Fruit fly (Drosophila melanogaster) whole organism, embryonic: Measurements from ENCODE around the gene CG1317.

Experiments
- Abd-B ChIP-seq: fragments of 200-800 bp; sonication (Bioruptor generic); optimal IDR thresholded peaks from 2 replicates; lab custom pipeline; 2018; ENCODE audit warnings: missing biosample characterization, mild to moderate bottlenecking, missing genetic modification characterization, moderate library complexity
- Atf6 ChIP-seq: fragments of 200-800 bp; sonication (Bioruptor generic); IDR thresholded peaks from 2 replicates; pipeline ENCODE4 v1.3.6; 2022; ENCODE audit warnings: missing biosample characterization, missing genetic modification characterization
- CG10979 ChIP-seq: fragments of 200-800 bp; sonication (Bioruptor generic); optimal IDR thresholded peaks from 2 replicates; lab custom pipeline; 2018; ENCODE audit warnings: missing biosample characterization, mild to moderate bottlenecking, missing genetic modification characterization, moderate library complexity
- CG11398 ChIP-seq: fragments of 200-800 bp; sonication (Bioruptor generic); optimal IDR thresholded peaks from 2 replicates; lab custom pipeline; 2016; ENCODE audit warnings: missing biosample characterization, missing genetic modification characterization
- CG11456 ChIP-seq: fragments of 200-800 bp; sonication (Bioruptor generic); IDR thresholded peaks from 3 replicates; pipeline ENCODE4 v1.3.6; 2022; ENCODE audit warnings: missing biosample characterization, missing genetic modification characterization
- CG11723 ChIP-seq: fragments of 200-800 bp; sonication (Bioruptor generic); optimal IDR thresholded peaks from 2 replicates; lab custom pipeline; 2017; ENCODE audit warnings: missing biosample characterization, mild to moderate bottlenecking, missing genetic modification characterization
- CG12299 ChIP-seq: fragments of 200-800 bp; sonication (Bioruptor generic); optimal IDR thresholded peaks from 2 replicates; lab custom pipeline; 2018; ENCODE audit warnings: missing biosample characterization, mild to moderate bottlenecking, missing genetic modification characterization
- CG13287 ChIP-seq: fragments of 200-800 bp; sonication (Bioruptor generic); IDR thresholded peaks from 2 replicates; pipeline ENCODE4 v1.3.6; 2022; ENCODE audit warnings: missing biosample characterization, missing genetic modification characterization; ENCODE audit not compliant: partially characterized antibody
- CG13424 ChIP-seq: fragments of 200-800 bp; sonication (Bioruptor generic); optimal IDR thresholded peaks from 2 replicates; lab custom pipeline; 2019; ENCODE audit warnings: missing biosample characterization, mild to moderate bottlenecking, missing genetic modification characterization, moderate library complexity
- CG13894 ChIP-seq: fragments of 200-800 bp; sonication (Bioruptor generic); optimal IDR thresholded peaks from 3 replicates; lab custom pipeline; 2018; ENCODE audit warnings: missing biosample characterization, mild to moderate bottlenecking, missing genetic modification characterization, moderate library complexity
- CG14860 ChIP-seq: fragments of 200-800 bp; sonication (Bioruptor generic); IDR thresholded peaks from 3 replicates; pipeline ENCODE4 v1.3.6; 2022; ENCODE audit warnings: missing biosample characterization, missing genetic modification characterization; ENCODE audit not compliant: partially characterized antibody
- CG14965 ChIP-seq: fragments of 200-800 bp; sonication (Bioruptor generic); optimal IDR thresholded peaks from 2 replicates; lab custom pipeline; 2016; ENCODE audit warnings: missing biosample characterization, missing genetic modification characterization, borderline replicate concordance
- CG16779 ChIP-seq: fragments of 200-800 bp; sonication (Bioruptor generic); IDR thresholded peaks from 2 replicates; pipeline ENCODE4 v1.3.6; 2022; ENCODE audit warnings: missing biosample characterization, missing genetic modification characterization
- CG17186 ChIP-seq: fragments of 200-800 bp; sonication (Bioruptor generic); optimal IDR thresholded peaks from 3 replicates; lab custom pipeline; 2017; ENCODE audit warnings: missing biosample characterization, missing genetic modification reagents, missing genetic modification characterization
- CG17385 ChIP-seq: fragments of 200-800 bp; sonication (Bioruptor generic); optimal IDR thresholded peaks from 3 replicates; lab custom pipeline; 2018; ENCODE audit warnings: missing biosample characterization, mild to moderate bottlenecking, missing genetic modification characterization
- CG2129 ChIP-seq: fragments of 200-800 bp; sonication (Bioruptor generic); IDR thresholded peaks from 2 replicates; pipeline ENCODE4 v1.3.6; 2022; ENCODE audit warnings: missing biosample characterization, missing genetic modification characterization; ENCODE audit not compliant: partially characterized antibody
- CG30403 ChIP-seq: fragments of 200-800 bp; sonication (Bioruptor generic); optimal IDR thresholded peaks from 3 replicates; lab custom pipeline; 2016; ENCODE audit warnings: missing biosample characterization, missing genetic modification characterization
- CG30431 ChIP-seq: fragments of 200-800 bp; sonication (Bioruptor generic); optimal IDR thresholded peaks from 2 replicates; lab custom pipeline; 2017; ENCODE audit warnings: missing biosample characterization, missing genetic modification characterization
- CG31388 ChIP-seq: fragments of 200-800 bp; sonication (Bioruptor generic); optimal IDR thresholded peaks from 2 replicates; lab custom pipeline; 2016; ENCODE audit warnings: missing biosample characterization, missing genetic modification characterization
- CG34422 ChIP-seq: fragments of 200-800 bp; sonication (Bioruptor generic); IDR thresholded peaks from 3 replicates; pipeline ENCODE4 v1.3.6; 2022; ENCODE audit warnings: missing biosample characterization, missing genetic modification characterization
- CG42726 ChIP-seq: fragments of 200-800 bp; sonication (Bioruptor generic); IDR thresholded peaks from 2 replicates; pipeline ENCODE4 v1.3.6; 2022; ENCODE audit warnings: missing biosample characterization, missing genetic modification characterization; ENCODE audit not compliant: partially characterized antibody
- CG4360 ChIP-seq: fragments of 200-800 bp; sonication (Bioruptor generic); IDR thresholded peaks from 2 replicates; pipeline ENCODE4 v1.3.6; 2022; ENCODE audit warnings: missing biosample characterization, missing genetic modification characterization
- CG6765 ChIP-seq: fragments of 200-800 bp; sonication (Bioruptor generic); optimal IDR thresholded peaks from 3 replicates; lab custom pipeline; 2017; ENCODE audit warnings: missing biosample characterization, mild to moderate bottlenecking, missing genetic modification characterization
- CG7928 ChIP-seq: fragments of 200-800 bp; sonication (Bioruptor generic); optimal IDR thresholded peaks from 2 replicates; lab custom pipeline; 2017; ENCODE audit warnings: missing biosample characterization, mild to moderate bottlenecking, missing genetic modification characterization
- CG9727 ChIP-seq: fragments of 200-800 bp; sonication (Bioruptor generic); optimal IDR thresholded peaks from 3 replicates; lab custom pipeline; 2017; ENCODE audit warnings: missing biosample characterization, mild to moderate bottlenecking, missing genetic modification characterization
- CG9797 ChIP-seq: fragments of 200-800 bp; sonication (Bioruptor generic); optimal IDR thresholded peaks from 3 replicates; lab custom pipeline; 2018; ENCODE audit warnings: missing biosample characterization, mild to moderate bottlenecking, missing genetic modification characterization
- CG9932 ChIP-seq: fragments of 200-800 bp; sonication (Bioruptor generic); IDR thresholded peaks from 2 replicates; pipeline ENCODE4 v1.3.6; 2022; ENCODE audit warnings: missing biosample characterization, missing genetic modification characterization
- ERR ChIP-seq: fragments of 200-800 bp; sonication (Bioruptor generic); optimal IDR thresholded peaks from 2 replicates; lab custom pipeline; 2016; ENCODE audit warnings: missing biosample characterization, missing genetic modification characterization
- Ets65A ChIP-seq: fragments of 200-800 bp; sonication (Bioruptor generic); peaks from one replicate; lab custom pipeline; 2016; ENCODE audit warnings: missing biosample characterization, missing genetic modification characterization
- Jarid2 ChIP-seq: fragments of 200-800 bp; sonication (Bioruptor generic); optimal IDR thresholded peaks from 3 replicates; lab custom pipeline; 2017; ENCODE audit warnings: mild to moderate bottlenecking, missing biosample characterization, missing genetic modification reagents, missing genetic modification characterization
- MBD-R2 ChIP-seq: fragments of 200-800 bp; sonication (Bioruptor generic); IDR thresholded peaks from 2 replicates; pipeline ENCODE4 v1.3.6; 2022; ENCODE audit warnings: missing biosample characterization, missing genetic modification characterization
- Max ChIP-seq: fragments of 200-800 bp; sonication (Bioruptor generic); optimal IDR thresholded peaks from 2 replicates; lab custom pipeline; 2016; ENCODE audit warnings: missing biosample characterization, mild to moderate bottlenecking, missing genetic modification characterization
- Med ChIP-seq: fragments of 200-800 bp; sonication (Bioruptor generic); peaks from one replicate; lab custom pipeline; 2016; ENCODE audit warnings: missing biosample characterization, missing genetic modification characterization, mild to moderate bottlenecking, inconsistent platforms, moderate library complexity
- NC2β ChIP-seq: fragments of 200-800 bp; sonication (Bioruptor generic); optimal IDR thresholded peaks from 2 replicates; lab custom pipeline; 2016; ENCODE audit warnings: missing biosample characterization, missing genetic modification characterization
- Rx ChIP-seq: fragments of 200-800 bp; sonication (Bioruptor generic); IDR thresholded peaks from 2 replicates; pipeline ENCODE4 v1.3.6; 2022; ENCODE audit warnings: missing biosample characterization, missing genetic modification characterization
- Ssrp ChIP-seq: fragments of 200-800 bp; sonication (Bioruptor generic); optimal IDR thresholded peaks from 2 replicates; lab custom pipeline; 2018; ENCODE audit warnings: missing biosample characterization, mild to moderate bottlenecking, missing genetic modification characterization, moderate library complexity
- Xbp1 ChIP-seq: fragments of 200-800 bp; sonication (Bioruptor generic); optimal IDR thresholded peaks from 3 replicates; lab custom pipeline; 2016; ENCODE audit warnings: missing biosample characterization, mild to moderate bottlenecking, missing genetic modification characterization
- cato ChIP-seq: fragments of 200-800 bp; sonication (Bioruptor generic); optimal IDR thresholded peaks from 2 replicates; lab custom pipeline; 2016; ENCODE audit warnings: missing biosample characterization, missing genetic modification characterization, borderline replicate concordance
- crc ChIP-seq: fragments of 200-800 bp; sonication (Bioruptor generic); optimal IDR thresholded peaks from 2 replicates; lab custom pipeline; 2016; ENCODE audit warnings: missing biosample characterization, missing genetic modification characterization
- crol ChIP-seq: fragments of 200-800 bp; sonication (Bioruptor generic); IDR thresholded peaks from 2 replicates; pipeline ENCODE4 v1.3.6; 2022; ENCODE audit warnings: missing biosample characterization, missing genetic modification characterization
- disco-r ChIP-seq: fragments of 200-800 bp; sonication (Bioruptor generic); optimal IDR thresholded peaks from 2 replicates; lab custom pipeline; 2016; ENCODE audit warnings: missing biosample characterization, missing genetic modification characterization
- ems ChIP-seq: fragments of 200-800 bp; sonication (Bioruptor generic); optimal IDR thresholded peaks from 3 replicates; lab custom pipeline; 2016; ENCODE audit warnings: missing biosample characterization, missing genetic modification characterization
- gfzf ChIP-seq: fragments of 200-800 bp; sonication (Bioruptor generic); optimal IDR thresholded peaks from 2 replicates; lab custom pipeline; 2016; ENCODE audit warnings: missing biosample characterization, mild to moderate bottlenecking, missing genetic modification characterization, moderate library complexity
- jing ChIP-seq: fragments of 200-800 bp; sonication (Bioruptor generic); optimal IDR thresholded peaks from 2 replicates; lab custom pipeline; 2018; ENCODE audit warnings: missing biosample characterization, mild to moderate bottlenecking, missing genetic modification characterization
- nom ChIP-seq: fragments of 200-800 bp; sonication (Bioruptor generic); optimal IDR thresholded peaks from 2 replicates; lab custom pipeline; 2017; ENCODE audit warnings: missing biosample characterization, missing genetic modification characterization, mild to moderate bottlenecking, moderate library complexity, missing genetic modification reagents
- pum ChIP-seq: fragments of 200-800 bp; sonication (Bioruptor generic); optimal IDR thresholded peaks from 2 replicates; lab custom pipeline; 2016; ENCODE audit warnings: missing biosample characterization, missing genetic modification characterization
- row ChIP-seq: fragments of 200-800 bp; sonication (Bioruptor generic); IDR thresholded peaks from 3 replicates; pipeline ENCODE4 v1.3.6; 2022; ENCODE audit warnings: missing biosample characterization, missing genetic modification characterization
- scrt ChIP-seq: fragments of 200-800 bp; sonication (Bioruptor generic); optimal IDR thresholded peaks from 2 replicates; lab custom pipeline; 2018; ENCODE audit warnings: missing biosample characterization, mild to moderate bottlenecking, missing genetic modification characterization, moderate library complexity
- sens ChIP-seq: fragments of 200-800 bp; sonication (Bioruptor generic); peaks from one replicate; lab custom pipeline; 2016; ENCODE audit warnings: missing biosample characterization, missing genetic modification characterization
- sim ChIP-seq: fragments of 200-800 bp; sonication (Bioruptor generic); IDR thresholded peaks from 2 replicates; pipeline ENCODE4 v1.3.6; 2022; ENCODE audit warnings: missing biosample characterization, missing genetic modification characterization
- wek ChIP-seq: fragments of 200-800 bp; sonication (Bioruptor generic); optimal IDR thresholded peaks from 3 replicates; lab custom pipeline; 2018; ENCODE audit warnings: missing biosample characterization, mild to moderate bottlenecking, missing genetic modification characterization, moderate library complexity
- zfh1 ChIP-seq: fragments of 200-800 bp; sonication (Bioruptor generic); IDR thresholded peaks from 3 replicates; pipeline ENCODE4 v1.3.6; 2022; ENCODE audit warnings: missing biosample characterization, missing genetic modification characterization

CG1317 gene

DNA sequence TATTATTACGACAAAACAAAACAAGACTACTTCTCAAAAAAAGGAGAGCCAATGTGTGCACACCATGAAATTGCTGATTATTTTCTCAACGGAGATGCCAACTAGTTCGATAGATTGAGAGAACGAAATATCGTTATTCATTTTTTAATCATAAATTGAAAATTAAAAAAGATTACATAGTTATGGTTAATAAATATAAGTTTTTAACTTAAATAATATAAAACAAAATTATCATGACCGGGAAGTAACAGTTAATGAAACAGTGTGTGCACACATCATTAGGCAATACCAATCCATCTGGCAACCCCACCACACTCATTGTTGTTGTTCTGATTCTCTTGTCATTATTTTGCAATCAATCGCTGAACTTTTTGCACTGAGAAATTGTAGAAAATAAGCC, at the start of gene CG1317, which contains the start of gene CG8993 (continued):
- TF ChIP-seq Max (GFP tag; lab: Kevin White, UChicago), result peak; percentile 40
- no peak for TF ChIP-seq CG31388 (GFP tag; lab: Kevin White, UChicago)
- no peak for TF ChIP-seq gfzf (GFP tag; lab: Kevin White, UChicago)
- peak; percentile 55 for TF ChIP-seq Xbp1
- TF ChIP-seq CG17385, result peak; percentile 11
- no peak for TF ChIP-seq Ets65A
- TF ChIP-seq CG9932 (GFP tag; lab: Robert Waterston, UW), result peak; percentile 74
- TF ChIP-seq CG30431 (GFP tag; lab: Kevin White, UChicago), result no peak
- peak; percentile 69 for TF ChIP-seq CG13424 (tag; lab: Kevin White, UChicago)
- peak; percentile 45 for TF ChIP-seq CG10979 (tag; lab: Kevin White, UChicago)
- no peak for TF ChIP-seq CG11456 (GFP tag; lab: Robert Waterston, UW)
- TF ChIP-seq scrt (GFP tag; lab: Kevin White, UChicago), result no peak
- TF ChIP-seq Jarid2, result no peak
- no peak for TF ChIP-seq CG16779 (GFP tag; lab: Robert Waterston, UW)
- TF ChIP-seq CG14860, result peak; percentile 56; the same call in 2 of the 3 replicates
- TF ChIP-seq CG9727, result peak; percentile 61
- no peak for TF ChIP-seq CG6765 (GFP tag; lab: Kevin White, UChicago)
- peak; percentile 48 for TF ChIP-seq Ssrp (tag; lab: Kevin White, UChicago)
- TF ChIP-seq disco-r, result no peak
- TF ChIP-seq MBD-R2, result peak; percentile 94
- TF ChIP-seq CG11723 (GFP tag; lab: Kevin White, UChicago), result no peak
- TF ChIP-seq CG7928, result no peak
- no peak for TF ChIP-seq crc (GFP tag; lab: Kevin White, UChicago)
- no peak for TF ChIP-seq wek (GFP tag; lab: Kevin White, UChicago)
- no peak for TF ChIP-seq CG14965 (GFP tag; lab: Kevin White, UChicago)
- TF ChIP-seq Atf6 (GFP tag; lab: Robert Waterston, UW), result 0 out of 2 replicates have a peak, but pooled peaks have one; percentile 37
- TF ChIP-seq ERR (GFP tag; lab: Kevin White, UChicago), result no peak

DNA sequence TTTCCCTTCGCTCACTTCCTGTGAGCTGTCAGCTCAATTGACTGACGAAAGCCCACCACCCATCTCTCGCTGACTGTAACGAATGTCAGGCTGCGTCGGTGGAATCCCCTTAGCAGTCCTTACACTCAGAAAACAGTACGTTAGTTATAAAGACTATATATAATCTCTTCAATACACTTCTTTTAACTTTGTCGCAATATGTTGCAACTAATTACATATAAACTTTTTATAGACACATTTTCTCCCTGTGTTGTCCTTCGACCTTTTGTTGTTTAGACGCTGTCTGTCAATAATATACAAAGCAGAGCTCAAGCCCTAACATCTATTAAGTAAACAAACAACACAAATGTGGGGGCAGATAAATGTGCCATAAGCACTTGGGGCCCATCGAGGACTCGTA, 49.4 kb upstream of the CG1317 start:
- TF ChIP-seq jing (GFP tag; lab: Kevin White, UChicago), result no peak
- TF ChIP-seq CG11398 (GFP tag; lab: Kevin White, UChicago), result no peak
- TF ChIP-seq CG12299 (tag; lab: Kevin White, UChicago), result no peak
- TF ChIP-seq cato (GFP tag; lab: Kevin White, UChicago), result no peak
- TF ChIP-seq Rx (GFP tag; lab: Robert Waterston, UW), result no peak
- peak; percentile 36 for TF ChIP-seq sens (GFP tag; lab: Kevin White, UChicago)
- no peak for TF ChIP-seq CG9797 (GFP tag; lab: Kevin White, UChicago)
- TF ChIP-seq CG4360 (GFP tag; lab: Robert Waterston, UW), result no peak
- no peak for TF ChIP-seq pum
- 0 out of 2 replicates have a peak, but pooled peaks have one; percentile 8 for TF ChIP-seq crol (GFP tag; lab: Robert Waterston, UW)
- TF ChIP-seq ems (GFP tag; lab: Kevin White, UChicago), result no peak
- peak; percentile 66 for TF ChIP-seq Med (GFP tag; lab: Kevin White, UChicago)
- no peak for TF ChIP-seq Abd-B (GFP tag; lab: Kevin White, UChicago)
- TF ChIP-seq row (GFP tag; lab: Robert Waterston, UW), result peak; percentile 32; the same call in 1 of the 3 replicates
- no peak for TF ChIP-seq CG13287
- no peak for TF ChIP-seq Max (GFP tag; lab: Kevin White, UChicago)
- TF ChIP-seq ERR (GFP tag; lab: Kevin White, UChicago), result no peak
- peak; percentile 4 for TF ChIP-seq CG13894 (tag; lab: Kevin White, UChicago)
- TF ChIP-seq nom, result no peak
- TF ChIP-seq NC2β (GFP tag; lab: Kevin White, UChicago), result no peak
- TF ChIP-seq CG34422 (GFP tag; lab: Robert Waterston, UW), result 0 out of 3 replicates have a peak, but pooled peaks have one; percentile 11
- no peak for TF ChIP-seq CG17186
- TF ChIP-seq sim (GFP tag; lab: Robert Waterston, UW), result no peak
- no peak for TF ChIP-seq CG42726
- TF ChIP-seq CG30403, result no peak
- TF ChIP-seq CG2129 (GFP tag; lab: Robert Waterston, UW), result no peak
- no peak for TF ChIP-seq zfh1 (GFP tag; lab: Robert Waterston, UW)
